Worm (Caenorhabditis elegans): ENCODE measurements around the gene gcy-13.

Gene gcy-13

DNA sequence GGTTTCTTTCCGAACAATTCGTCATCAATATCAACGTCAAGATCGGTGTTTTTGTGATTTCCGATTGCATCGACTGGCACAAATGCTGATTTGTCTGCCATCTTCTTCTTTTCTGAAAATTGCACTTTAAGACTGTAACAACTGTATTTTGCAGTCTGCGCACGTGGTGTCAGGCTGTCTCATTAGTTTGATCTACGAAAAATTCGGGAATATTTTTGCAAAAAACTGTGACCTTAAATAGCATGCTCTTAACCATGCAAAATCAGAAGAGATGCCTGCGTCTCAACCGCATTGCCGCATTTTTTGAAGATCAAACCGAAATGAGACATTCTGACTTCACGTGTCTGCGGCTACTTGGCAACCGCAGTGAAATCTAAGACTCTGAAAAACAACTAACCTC is 32.0 kb upstream of the gcy-13 start, which contains the start of gene K01D12.7 (continued):
- TF ChIP-seq ceh-82 (tag; optimal IDR thresholded peaks at IDR 0.05) = no peak
- no peak for TF ChIP-seq ces-1 (GFP tag; optimal IDR thresholded peaks at IDR 0.05)

DNA sequence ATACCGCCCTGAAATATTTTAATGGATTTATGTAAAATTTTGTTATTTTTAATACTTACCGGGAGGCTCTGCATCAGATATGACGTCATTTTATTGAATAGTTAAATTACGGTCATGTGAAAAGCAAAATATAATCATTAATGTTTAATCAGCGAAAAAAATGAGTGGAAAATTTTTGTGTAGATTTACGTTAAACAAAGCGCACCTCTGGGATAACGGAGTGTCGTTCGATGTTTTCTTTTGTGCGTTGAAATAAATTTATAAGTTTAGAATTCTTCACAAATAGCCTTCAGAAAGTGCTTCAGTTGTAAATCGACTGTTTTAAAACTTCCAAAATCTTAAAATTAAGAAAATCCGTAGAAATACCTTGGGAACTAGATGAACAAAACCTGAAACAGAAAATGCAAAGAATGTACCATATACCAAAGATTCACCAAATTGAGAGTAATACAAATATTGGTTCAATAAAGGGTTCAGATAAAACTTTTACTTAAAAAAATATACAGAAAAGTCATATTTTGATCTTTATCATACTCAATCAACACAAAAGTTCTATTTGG is 31.4 kb upstream of the gcy-13 start, which contains the start of the genes K01D12.20 and miga-1:
TSS of gene K01D12.20 (minus strand) at position 138 of the 560 bp plus-strand sequence.
TSS of gene miga-1 (minus strand) at position 183 of the 560 bp plus-strand sequence.
- TF ChIP-seq ceh-82 (tag; optimal IDR thresholded peaks at IDR 0.05) = peak in 2 of 3 experiments; percentile 8 to 11
- peak; percentile 22 for TF ChIP-seq skn-1 (tag; optimal IDR thresholded peaks at IDR 0.05)
- no peak for TF ChIP-seq efl-3 (GFP tag; optimal IDR thresholded peaks at IDR 0.05)
- peak; percentile 42 for TF ChIP-seq dsc-1 (tag; optimal IDR thresholded peaks at IDR 0.05)
- TF ChIP-seq unc-98 (GFP tag; IDR thresholded peaks at IDR 0.05) = no peak
- TF ChIP-seq xbp-1 (tag; optimal IDR thresholded peaks at IDR 0.05) = peak; percentile 32
- TF ChIP-seq lin-15B (tag; optimal IDR thresholded peaks at IDR 0.05) = peak; percentile 28
- TF ChIP-seq nhr-19 (GFP tag; conservative IDR thresholded peaks at IDR 0.05) = peak; percentile 22; the same call in 1 of the 2 replicates
- TF ChIP-seq elt-2 (tag; optimal IDR thresholded peaks at IDR 0.05) = peak; percentile 34
- peak; percentile 59 for TF ChIP-seq mep-1 (tag; optimal IDR thresholded peaks at IDR 0.05)
- TF ChIP-seq swsn-7 (tag; optimal IDR thresholded peaks at IDR 0.05) = peak; percentile 43
- TF ChIP-seq blmp-1 (tag; optimal IDR thresholded peaks at IDR 0.05) = peak; percentile 25
- TF ChIP-seq grh-1 (GFP tag; IDR thresholded peaks at IDR 0.05) = no peak
- peak; percentile 57 for TF ChIP-seq snu-23 (GFP tag; optimal IDR thresholded peaks at IDR 0.05)
- TF ChIP-seq nhr-20 (tag; optimal IDR thresholded peaks at IDR 0.05) = peak; percentile 46
- peak; percentile 42 for TF ChIP-seq nhr-71 (tag; optimal IDR thresholded peaks at IDR 0.05)
- TF ChIP-seq efl-1 (optimal IDR thresholded peaks at IDR 0.05) = peak; percentile 31 to 60
- peak; percentile 50 to 93 for TF ChIP-seq efl-1 (GFP tag; optimal IDR thresholded peaks at IDR 0.05 in 1 of 2)
- peak; percentile 56 for TF ChIP-seq nhr-47 (tag; optimal IDR thresholded peaks at IDR 0.05)
- no peak for TF ChIP-seq ceh-8 (GFP tag; optimal IDR thresholded peaks at IDR 0.05)
- peak; percentile 49 for TF ChIP-seq nhr-90 (tag; optimal IDR thresholded peaks at IDR 0.05; ENCODE audit: poor library complexity)
- TF ChIP-seq lin-35 (GFP tag; optimal IDR thresholded peaks at IDR 0.05) = peak; percentile 26 to 63
- no peak for TF ChIP-seq pax-3 (tag; optimal IDR thresholded peaks at IDR 0.05)
- no peak for TF ChIP-seq nhr-85 (tag)
- peak; percentile 37 to 55 (median 46) for TF ChIP-seq dpl-1 (GFP tag; optimal IDR thresholded peaks at IDR 0.05)
- TF ChIP-seq nhr-76 (tag; optimal IDR thresholded peaks at IDR 0.05) = no peak
- TF ChIP-seq C16A3.4 (tag; optimal IDR thresholded peaks at IDR 0.05) = peak; percentile 56
- peak; percentile 31 for TF ChIP-seq tbx-2 (tag; optimal IDR thresholded peaks at IDR 0.05)
- no peak for TF ChIP-seq ceh-90 (tag; optimal IDR thresholded peaks at IDR 0.05)
- no peak for TF ChIP-seq nhr-84 (tag; optimal IDR thresholded peaks at IDR 0.05)
- TF ChIP-seq aha-1 (tag; optimal IDR thresholded peaks at IDR 0.05) = no peak
- peak; percentile 55 to 62 for TF ChIP-seq lsy-2 (tag; optimal IDR thresholded peaks at IDR 0.05)

ce11 chrV:12397545-12397944 is 28.2 kb upstream of the gcy-13 start, which contains the start of gene K01D12.5:
K01D12.5 (plus strand) TSS chrV:12397845.
- TF ChIP-seq jun-1 (tag; optimal IDR thresholded peaks at IDR 0.05) = no peak
- no peak for TF ChIP-seq hpl-2 (GFP tag; optimal IDR thresholded peaks at IDR 0.05)
- no peak for TF ChIP-seq lsy-2 (tag; optimal IDR thresholded peaks at IDR 0.05)
- no peak for TF ChIP-seq swsn-7 (tag; optimal IDR thresholded peaks at IDR 0.05)
- no peak for TF ChIP-seq efl-3 (GFP tag; optimal IDR thresholded peaks at IDR 0.05)
- TF ChIP-seq sptf-1 (tag; optimal IDR thresholded peaks at IDR 0.05) = no peak
- TF ChIP-seq ceh-63 (GFP tag; optimal IDR thresholded peaks at IDR 0.05) = no peak
- no peak for TF ChIP-seq mef-2 (tag; optimal IDR thresholded peaks at IDR 0.05)
- no peak for TF ChIP-seq unc-62 (GFP tag; optimal IDR thresholded peaks at IDR 0.05)
- no peak for TF ChIP-seq nhr-76 (tag; optimal IDR thresholded peaks at IDR 0.05)
- TF ChIP-seq lin-35 (GFP tag; optimal IDR thresholded peaks at IDR 0.05) = no peak
- no peak for TF ChIP-seq efl-1 (optimal IDR thresholded peaks at IDR 0.05)
- no peak for TF ChIP-seq efl-1 (GFP tag; optimal IDR thresholded peaks at IDR 0.05 in 1 of 2)
- TF ChIP-seq alr-1 (tag; optimal IDR thresholded peaks at IDR 0.05; ENCODE audit: borderline replicate concordance) = no peak
- TF ChIP-seq tbx-2 (tag; optimal IDR thresholded peaks at IDR 0.05) = no peak
- no peak for TF ChIP-seq mep-1 (tag; optimal IDR thresholded peaks at IDR 0.05)

Data from whole organism, L1 larva.